Comparison of ENCODE assay signal across 2 fruit fly cellular contexts in genomic region chr3L:8110171-8110570, dm6.
TF ChIP-seq lines count a peak whose summit lies in the region.

Gene Nulp1 (plus strand): TSS chr3L:8110368.

TF ChIP-seq in whole organism, adult, 20 proteins besides CTCF, POLR2A, EP300 and RAD21 (continued from another document):
- peak; percentile 33 for TF ChIP-seq bab1 (GFP tag; optimal IDR thresholded peaks at IDR 0.05; lab: Kevin White, UChicago)

TF ChIP-seq in whole organism, embryonic, 481 proteins besides CTCF, POLR2A, EP300 and RAD21 (continued from another document and continues in another):
- TF ChIP-seq CG2120 (GFP tag; optimal IDR thresholded peaks at IDR 0.05; lab: Kevin White, UChicago) (peak; percentile 68), Trl (optimal IDR thresholded peaks at IDR 0.05; lab: Kevin White, UChicago) (no peak), Trl (GFP tag; optimal IDR thresholded peaks at IDR 0.05; lab: Kevin White, UChicago) (peak; percentile 34), CG2116 (GFP tag; optimal IDR thresholded peaks at IDR 0.05; lab: Kevin White, UChicago) (peak; percentile 55), vnd (GFP tag; IDR thresholded peaks at IDR 0.05; lab: Robert Waterston, UW; ENCODE audit: partially characterized antibody) (0 out of 3 replicates have a peak, but pooled peaks have one; percentile 15), Ets65A (GFP tag; lab: Kevin White, UChicago) (peak; percentile 94), MBD-R2 (GFP tag; IDR thresholded peaks at IDR 0.05; lab: Robert Waterston, UW) (peak; percentile 93), Sry-δ (GFP tag; optimal IDR thresholded peaks at IDR 0.05; lab: Kevin White, UChicago) (peak; percentile 33), zfh1 (GFP tag; IDR thresholded peaks at IDR 0.05; lab: Robert Waterston, UW) (0 out of 3 replicates have a peak, but pooled peaks have one; percentile 20), mam (GFP tag; optimal IDR thresholded peaks at IDR 0.05; lab: Kevin White, UChicago) (peak; percentile 50), CG8359 (GFP tag; optimal IDR thresholded peaks at IDR 0.05; lab: Kevin White, UChicago; ENCODE audit: borderline replicate concordance) (no peak), ac (GFP tag; optimal IDR thresholded peaks at IDR 0.05; lab: Kevin White, UChicago) (no peak), CG14014 (GFP tag; IDR thresholded peaks at IDR 0.05; lab: Robert Waterston, UW) (0 out of 2 replicates have a peak, but pooled peaks have one; percentile 21), sens (GFP tag; lab: Kevin White, UChicago) (peak; percentile 74), BtbVII (GFP tag; optimal IDR thresholded peaks at IDR 0.05; lab: Kevin White, UChicago) (no peak), Pdp1 (GFP tag; optimal IDR thresholded peaks at IDR 0.05; lab: Kevin White, UChicago) (peak in 1 of 2 experiments; percentile 13), tap (tag; optimal IDR thresholded peaks at IDR 0.05; lab: Kevin White, UChicago) (no peak), gro (GFP tag; optimal IDR thresholded peaks at IDR 0.05; lab: Kevin White, UChicago) (peak; percentile 60), Blimp-1 (GFP tag; optimal IDR thresholded peaks at IDR 0.05; lab: Kevin White, UChicago) (peak; percentile 84), wor (GFP tag; IDR thresholded peaks at IDR 0.05; lab: Robert Waterston, UW) (no peak), CG12104 (GFP tag; optimal IDR thresholded peaks at IDR 0.05; lab: Kevin White, UChicago) (no peak), grau (tag; optimal IDR thresholded peaks at IDR 0.05; lab: Kevin White, UChicago) (no peak), CG7928 (GFP tag; optimal IDR thresholded peaks at IDR 0.05; lab: Kevin White, UChicago) (peak; percentile 39), fd102C (GFP tag; optimal IDR thresholded peaks at IDR 0.05; lab: Kevin White, UChicago) (no peak), ken (GFP tag; IDR thresholded peaks at IDR 0.05; lab: Robert Waterston, UW) (0 out of 3 replicates have a peak, but pooled peaks have one; percentile 37), CG13775 (GFP tag; optimal IDR thresholded peaks at IDR 0.05; lab: Kevin White, UChicago) (no peak), bab2 (GFP tag; optimal IDR thresholded peaks at IDR 0.05; lab: Kevin White, UChicago) (peak; percentile 5), CG34224 (GFP tag; IDR thresholded peaks at IDR 0.05; lab: Robert Waterston, UW; ENCODE audit: partially characterized antibody) (no peak), tx (GFP tag; optimal IDR thresholded peaks at IDR 0.05; lab: Kevin White, UChicago) (peak; percentile 16), HmgZ (tag; optimal IDR thresholded peaks at IDR 0.05; lab: Kevin White, UChicago) (peak; percentile 49), row (GFP tag; IDR thresholded peaks at IDR 0.05; lab: Robert Waterston, UW) (peak; percentile 43; the same call in 1 of the 3 replicates), crp (GFP tag; optimal IDR thresholded peaks at IDR 0.05; lab: Kevin White, UChicago) (peak in 1 of 2 experiments; percentile 75), CG16863 (GFP tag; optimal IDR thresholded peaks at IDR 0.05; lab: Kevin White, UChicago) (no peak), vvl (GFP tag; IDR thresholded peaks at IDR 0.05; lab: Robert Waterston, UW) (peak; percentile 41), Hr3 (GFP tag; optimal IDR thresholded peaks at IDR 0.05; lab: Kevin White, UChicago) (no peak), CG7745 (tag; optimal IDR thresholded peaks at IDR 0.05; lab: Kevin White, UChicago) (no peak), toy (GFP tag; IDR thresholded peaks at IDR 0.05; lab: Robert Waterston, UW) (no peak), Dref (GFP tag; IDR thresholded peaks at IDR 0.05; lab: Robert Waterston, UW) (peak; percentile 42), CG11456 (GFP tag; IDR thresholded peaks at IDR 0.05; lab: Robert Waterston, UW) (peak; percentile 7; the same call in 2 of the 3 replicates), CHES-1-like (GFP tag; optimal IDR thresholded peaks at IDR 0.05; lab: Kevin White, UChicago) (peak; percentile 52), CG18476 (GFP tag; optimal IDR thresholded peaks at IDR 0.05; lab: Kevin White, UChicago) (no peak), dm (GFP tag; optimal IDR thresholded peaks at IDR 0.05; lab: Kevin White, UChicago) (peak; percentile 78), cad (GFP tag; optimal IDR thresholded peaks at IDR 0.05; lab: Kevin White, UChicago) (no peak), phol (tag; optimal IDR thresholded peaks at IDR 0.05; lab: Kevin White, UChicago) (peak; percentile 14), Scr (GFP tag; IDR thresholded peaks at IDR 0.05; lab: Robert Waterston, UW; ENCODE audit: partially characterized antibody) (peak; percentile 28), slbo (GFP tag; IDR thresholded peaks at IDR 0.05; lab: Robert Waterston, UW) (peak; percentile 74), Atf3 (GFP tag; optimal IDR thresholded peaks at IDR 0.05; lab: Kevin White, UChicago) (no peak), Elba2 (GFP tag; optimal IDR thresholded peaks at IDR 0.05; lab: Kevin White, UChicago) (no peak), CG2199 (GFP tag; IDR thresholded peaks at IDR 0.05; lab: Robert Waterston, UW) (no peak), Ssrp (tag; optimal IDR thresholded peaks at IDR 0.05; lab: Kevin White, UChicago) (no peak), rib (GFP tag; IDR thresholded peaks at IDR 0.05; lab: Robert Waterston, UW) (peak; percentile 57; the same call in 1 of the 2 replicates), CG10147 (GFP tag; optimal IDR thresholded peaks at IDR 0.05; lab: Kevin White, UChicago) (no peak), dpn (GFP tag; optimal IDR thresholded peaks at IDR 0.05; lab: Kevin White, UChicago) (peak; percentile 1 to 42), CG1603 (tag; optimal IDR thresholded peaks at IDR 0.05; lab: Kevin White, UChicago) (peak; percentile 58), da (GFP tag; optimal IDR thresholded peaks at IDR 0.05; lab: Kevin White, UChicago) (peak; percentile 57), Meics (GFP tag; optimal IDR thresholded peaks at IDR 0.05; lab: Kevin White, UChicago) (peak; percentile 10), stwl (tag; optimal IDR thresholded peaks at IDR 0.05; lab: Kevin White, UChicago) (peak; percentile 77), CG11398 (GFP tag; optimal IDR thresholded peaks at IDR 0.05; lab: Kevin White, UChicago) (no peak), Sin3A (optimal IDR thresholded peaks at IDR 0.05; lab: Kevin White, UChicago) (peak; percentile 27), Hr39 (optimal IDR thresholded peaks at IDR 0.05; lab: Kevin White, UChicago) (no peak), CG10274 (GFP tag; optimal IDR thresholded peaks at IDR 0.05; lab: Kevin White, UChicago) (no peak), gfzf (GFP tag; optimal IDR thresholded peaks at IDR 0.05; lab: Kevin White, UChicago) (peak; percentile 18), CG8281 (tag; optimal IDR thresholded peaks at IDR 0.05; lab: Kevin White, UChicago) (no peak), Gsc (GFP tag; IDR thresholded peaks at IDR 0.05; lab: Robert Waterston, UW) (no peak), wdn (GFP tag; IDR thresholded peaks at IDR 0.05; lab: Robert Waterston, UW) (0 out of 2 replicates have a peak, but pooled peaks have one; percentile 16), sqz (GFP tag; optimal IDR thresholded peaks at IDR 0.05; lab: Kevin White, UChicago) (peak; percentile 85), pb (GFP tag; optimal IDR thresholded peaks at IDR 0.05; lab: Kevin White, UChicago) (no peak), Chrac-16 (GFP tag; optimal IDR thresholded peaks at IDR 0.05; lab: Kevin White, UChicago) (no peak), bcd (GFP tag; optimal IDR thresholded peaks at IDR 0.05; lab: Kevin White, UChicago) (no peak), CG9609 (GFP tag; optimal IDR thresholded peaks at IDR 0.05; lab: Kevin White, UChicago) (peak; percentile 27), HLH54F (GFP tag; optimal IDR thresholded peaks at IDR 0.05; lab: Kevin White, UChicago) (peak; percentile 55), CG10462 (GFP tag; optimal IDR thresholded peaks at IDR 0.05; lab: Kevin White, UChicago) (no peak), CG7786 (GFP tag; optimal IDR thresholded peaks at IDR 0.05; lab: Kevin White, UChicago) (peak; percentile 13), CG13624 (GFP tag; optimal IDR thresholded peaks at IDR 0.05; lab: Kevin White, UChicago) (peak; percentile 58), maf-S (GFP tag; optimal IDR thresholded peaks at IDR 0.05; lab: Kevin White, UChicago) (peak; percentile 27), CG12744 (GFP tag; optimal IDR thresholded peaks at IDR 0.05; lab: Kevin White, UChicago) (no peak), zfh2 (GFP tag; optimal IDR thresholded peaks at IDR 0.05; lab: Kevin White, UChicago) (peak; percentile 18), CG8944 (GFP tag; optimal IDR thresholded peaks at IDR 0.05; lab: Kevin White, UChicago) (peak; percentile 17), amos (GFP tag; IDR thresholded peaks at IDR 0.05; lab: Robert Waterston, UW; ENCODE audit: partially characterized antibody) (peak; percentile 16; the same call in 1 of the 2 replicates), her (GFP tag; optimal IDR thresholded peaks at IDR 0.05; lab: Kevin White, UChicago) (peak; percentile 44), Antp (GFP tag; optimal IDR thresholded peaks at IDR 0.05; lab: Kevin White, UChicago) (peak; percentile 49), Side (GFP tag; optimal IDR thresholded peaks at IDR 0.05; lab: Kevin White, UChicago) (peak; percentile 26), pzg (GFP tag; optimal IDR thresholded peaks at IDR 0.05; lab: Kevin White, UChicago) (peak; percentile 75), Xbp1 (GFP tag; optimal IDR thresholded peaks at IDR 0.05; lab: Kevin White, UChicago) (peak; percentile 35), sug (tag; optimal IDR thresholded peaks at IDR 0.05; lab: Kevin White, UChicago) (peak; percentile 70), CG12155 (GFP tag; optimal IDR thresholded peaks at IDR 0.05; lab: Kevin White, UChicago) (peak; percentile 14), Rfx (GFP tag; IDR thresholded peaks at IDR 0.05; lab: Robert Waterston, UW) (peak; percentile 69), Myb (GFP tag; optimal IDR thresholded peaks at IDR 0.05; lab: Kevin White, UChicago) (peak; percentile 37), C15 (GFP tag; IDR thresholded peaks at IDR 0.05; lab: Robert Waterston, UW) (no peak), Sox102F (GFP tag; optimal IDR thresholded peaks at IDR 0.05; lab: Kevin White, UChicago) (no peak), nmo (GFP tag; optimal IDR thresholded peaks at IDR 0.05; lab: Kevin White, UChicago) (peak; percentile 2), CG11560 (tag; IDR thresholded peaks at IDR 0.05; lab: Robert Waterston, UW) (no peak), Ets97D (GFP tag; optimal IDR thresholded peaks at IDR 0.05; lab: Kevin White, UChicago) (peak; percentile 57), ap (GFP tag; IDR thresholded peaks at IDR 0.05; lab: Robert Waterston, UW) (no peak), E2f2 (GFP tag; IDR thresholded peaks at IDR 0.05; lab: Robert Waterston, UW) (peak; percentile 94), sna (GFP tag; IDR thresholded peaks at IDR 0.05; lab: Robert Waterston, UW; ENCODE audit: partially characterized antibody) (no peak), YL-1 (GFP tag; optimal IDR thresholded peaks at IDR 0.05; lab: Kevin White, UChicago) (peak; percentile 48), B-H1 (GFP tag; IDR thresholded peaks at IDR 0.05; lab: Robert Waterston, UW) (no peak), Optix (GFP tag; IDR thresholded peaks at IDR 0.05; lab: Robert Waterston, UW) (no peak), eyg (GFP tag; optimal IDR thresholded peaks at IDR 0.05; lab: Kevin White, UChicago) (peak; percentile 9), BEAF-32 (GFP tag; optimal IDR thresholded peaks at IDR 0.05; lab: Kevin White, UChicago) (peak; percentile 24), CkIIα-i1 (GFP tag; IDR thresholded peaks at IDR 0.05; lab: Robert Waterston, UW) (no peak), Bgb (GFP tag; IDR thresholded peaks at IDR 0.05; lab: Robert Waterston, UW; ENCODE audit: partially characterized antibody) (peak; percentile 52), shn (GFP tag; optimal IDR thresholded peaks at IDR 0.05; lab: Kevin White, UChicago) (peak; percentile 8), CG9932 (GFP tag; IDR thresholded peaks at IDR 0.05; lab: Robert Waterston, UW) (peak; percentile 50), fu2 (GFP tag; optimal IDR thresholded peaks at IDR 0.05; lab: Kevin White, UChicago) (peak; percentile 30), ara (GFP tag; IDR thresholded peaks at IDR 0.05; lab: Robert Waterston, UW) (no peak), CG10267 (tag; optimal IDR thresholded peaks at IDR 0.05; lab: Kevin White, UChicago) (peak; percentile 91), CG12659 (GFP tag; optimal IDR thresholded peaks at IDR 0.05; lab: Kevin White, UChicago) (peak; percentile 50), sr (GFP tag; IDR thresholded peaks at IDR 0.05; lab: Robert Waterston, UW) (no peak), Dp (GFP tag; optimal IDR thresholded peaks at IDR 0.05; lab: Kevin White, UChicago) (peak; percentile 89), HmgD (GFP tag; optimal IDR thresholded peaks at IDR 0.05; lab: Kevin White, UChicago) (peak; percentile 57), CG6689 (GFP tag; IDR thresholded peaks at IDR 0.05; lab: Robert Waterston, UW) (no peak), CG3847 (GFP tag; IDR thresholded peaks at IDR 0.05; lab: Robert Waterston, UW) (peak; percentile 65), E2f1 (GFP tag; IDR thresholded peaks at IDR 0.05; lab: Robert Waterston, UW) (0 out of 2 replicates have a peak, but pooled peaks have one; percentile 20), ind (GFP tag; optimal IDR thresholded peaks at IDR 0.05; lab: Kevin White, UChicago) (peak; percentile 21), unc-4 (GFP tag; IDR thresholded peaks at IDR 0.05; lab: Robert Waterston, UW; ENCODE audit: partially characterized antibody) (0 out of 2 replicates have a peak, but pooled peaks have one; percentile 12), CG9215 (GFP tag; IDR thresholded peaks at IDR 0.05; lab: Robert Waterston, UW) (no peak), Kr (GFP tag; optimal IDR thresholded peaks at IDR 0.05; lab: Kevin White, UChicago) (no peak), unpg (GFP tag; optimal IDR thresholded peaks at IDR 0.05; lab: Kevin White, UChicago) (no peak), CG10543 (GFP tag; optimal IDR thresholded peaks at IDR 0.05; lab: Kevin White, UChicago) (no peak), gsb (GFP tag; IDR thresholded peaks at IDR 0.05; lab: Robert Waterston, UW) (0 out of 2 replicates have a peak, but pooled peaks have one; percentile 18), CG1233 (GFP tag; optimal IDR thresholded peaks at IDR 0.05; lab: Kevin White, UChicago) (peak; percentile 22), CG33213 (GFP tag; optimal IDR thresholded peaks at IDR 0.05; lab: Kevin White, UChicago) (peak; percentile 23), CG9817 (tag; optimal IDR thresholded peaks at IDR 0.05; lab: Kevin White, UChicago) (peak; percentile 10), pum (GFP tag; optimal IDR thresholded peaks at IDR 0.05; lab: Kevin White, UChicago) (no peak), Spps (tag; optimal IDR thresholded peaks at IDR 0.05; lab: Kevin White, UChicago) (no peak), luna (GFP tag; optimal IDR thresholded peaks at IDR 0.05; lab: Kevin White, UChicago) (no peak), ftz-f1 (GFP tag; optimal IDR thresholded peaks at IDR 0.05; lab: Kevin White, UChicago) (peak; percentile 58), dan (GFP tag; IDR thresholded peaks at IDR 0.05; lab: Robert Waterston, UW) (no peak)
